Worm (Caenorhabditis elegans) whole organism, L1 larva: ENCODE measurements around the gene bkip-1.

ENCODE experiments used
- C16A3.4 ChIP-seq: fragments of 150-350 bp; optimal IDR thresholded peaks from 2 replicates; lab custom pipeline; 2014; ENCODE audit warnings: missing biosample characterization, missing genetic modification characterization
- C34B4.2 ChIP-seq: sonication (generic microtip); optimal IDR thresholded peaks from 2 replicates; lab custom pipeline; 2017; ENCODE audit warnings: mild to moderate bottlenecking, missing genetic modification characterization, missing compliant biosample characterization
- Y116A8C.19 ChIP-seq: sonication (generic microtip); optimal IDR thresholded peaks from 2 replicates; lab custom pipeline; 2016; ENCODE audit warnings: missing compliant biosample characterization, missing genetic modification characterization, borderline replicate concordance
- aha-1 ChIP-seq: fragments of 150-350 bp; optimal IDR thresholded peaks from 2 replicates; lab custom pipeline; 2014; ENCODE audit warnings: missing biosample characterization, missing genetic modification characterization
- blmp-1 ChIP-seq: fragments of 150-350 bp; optimal IDR thresholded peaks from 2 replicates; lab custom pipeline; 2014; ENCODE audit warnings: missing biosample characterization, missing genetic modification characterization
- ceh-63 ChIP-seq: fragments of 200-800 bp; sonication (Bioruptor generic); optimal IDR thresholded peaks from 2 replicates; lab custom pipeline; 2018; ENCODE audit warnings: mild to moderate bottlenecking, missing genetic modification characterization, missing compliant biosample characterization
- ceh-82 ChIP-seq, 3 experiments: fragments of 150-350 bp in 1 of 3; sonication (generic microtip) in 2 of 3; optimal IDR thresholded peaks; 2 replicates each; lab custom pipeline; 2014 to 2017; ENCODE audit warnings: missing biosample characterization in 3 of 3, missing genetic modification characterization in 3 of 3
- ceh-90 ChIP-seq: sonication (generic microtip); optimal IDR thresholded peaks from 2 replicates; lab custom pipeline; 2016; ENCODE audit warnings: missing genetic modification characterization, missing compliant biosample characterization
- dpl-1 ChIP-seq, 3 experiments: fragments of 150-350 bp in 2 of 3; sonication (generic microtip) in 1 of 3; optimal IDR thresholded peaks; 2 replicates each; lab custom pipeline; 2014 to 2017; ENCODE audit warnings: missing biosample characterization in 3 of 3, missing genetic modification characterization in 3 of 3, missing genetic modification reagents in 3 of 3
- efl-1 ChIP-seq, 4 experiments: fragments of 150-350 bp; optimal IDR thresholded peaks in 3 of 4; peaks in 1 of 4; 1 replicate in 1 of 4; 2 replicates in 3 of 4; lab custom pipeline; 2014; ENCODE audit warnings: missing biosample characterization in 2 of 4, missing genetic modification characterization in 2 of 4, missing genetic modification reagents in 2 of 4
- efl-3 ChIP-seq: fragments of 200-800 bp; sonication (Bioruptor generic); optimal IDR thresholded peaks from 2 replicates; lab custom pipeline; 2018; ENCODE audit warnings: mild to moderate bottlenecking, missing genetic modification characterization, missing compliant biosample characterization
- egl-13 ChIP-seq: sonication (generic microtip); optimal IDR thresholded peaks from 2 replicates; lab custom pipeline; 2016; ENCODE audit warnings: missing genotype, missing genetic modification reagents, missing genetic modification characterization, missing compliant biosample characterization
- egl-27 ChIP-seq, 2 experiments: fragments of 150-350 bp in 1 of 2; sonication (generic microtip); optimal IDR thresholded peaks; 3 replicates each; lab custom pipeline; 2017 to 2018; ENCODE audit warnings: missing biosample characterization in 2 of 2, missing genetic modification characterization in 2 of 2, missing genetic modification reagents in 2 of 2
- elt-2 ChIP-seq: sonication (generic microtip); optimal IDR thresholded peaks from 2 replicates; lab custom pipeline; 2016; ENCODE audit warnings: missing genetic modification characterization, mild to moderate bottlenecking, inconsistent platforms, missing compliant biosample characterization, missing genetic modification reagents
- ets-5 ChIP-seq: fragments of 200-800 bp; sonication (Bioruptor generic); IDR thresholded peaks from 2 replicates; pipeline ENCODE4 v1.3.6; 2022; ENCODE audit warnings: missing genetic modification characterization, missing compliant biosample characterization
- fkh-10 ChIP-seq: sonication (generic microtip); optimal IDR thresholded peaks from 2 replicates; lab custom pipeline; 2017; ENCODE audit warnings: missing biosample characterization, missing genetic modification reagents, missing genetic modification characterization
- fos-1 ChIP-seq: fragments of 150-350 bp; optimal IDR thresholded peaks from 2 replicates; lab custom pipeline; 2014; ENCODE audit warnings: missing biosample characterization, missing genetic modification characterization
- grh-1 ChIP-seq: fragments of 200-800 bp; sonication (Bioruptor generic); IDR thresholded peaks from 2 replicates; pipeline ENCODE4 v1.3.6; 2022; ENCODE audit warnings: missing genetic modification reagents, missing genetic modification characterization, missing compliant biosample characterization
- jun-1 ChIP-seq: fragments of 150-350 bp; optimal IDR thresholded peaks from 2 replicates; lab custom pipeline; 2014; ENCODE audit warnings: missing biosample characterization, missing genetic modification reagents, missing genetic modification characterization
- lin-13 ChIP-seq: fragments of 150-350 bp; optimal IDR thresholded peaks from 2 replicates; lab custom pipeline; 2014; ENCODE audit warnings: missing biosample characterization, missing genetic modification reagents, missing genetic modification characterization
- lin-15B ChIP-seq: fragments of 150-350 bp; sonication (generic microtip); optimal IDR thresholded peaks from 3 replicates; lab custom pipeline; 2014; ENCODE audit warnings: missing biosample characterization, missing genetic modification characterization
- lin-35 ChIP-seq, 2 experiments: fragments of 150-350 bp; optimal IDR thresholded peaks; 2 replicates each; lab custom pipeline; 2014; ENCODE audit warnings: missing biosample characterization in 2 of 2, missing genetic modification characterization in 2 of 2, missing genetic modification reagents in 2 of 2
- lin-39 ChIP-seq: fragments of 150-350 bp; optimal IDR thresholded peaks from 2 replicates; lab custom pipeline; 2014; ENCODE audit warnings: missing biosample characterization, missing genetic modification reagents, missing genetic modification characterization
- mep-1 ChIP-seq: fragments of 150-350 bp; optimal IDR thresholded peaks from 2 replicates; lab custom pipeline; 2014; ENCODE audit warnings: missing biosample characterization, missing genetic modification characterization
- nhr-19 ChIP-seq: fragments of 200-800 bp; sonication (Bioruptor generic); conservative IDR thresholded peaks from 2 replicates; pipeline ENCODE4 v1.3.6; 2022; ENCODE audit warnings: missing genetic modification characterization, missing compliant biosample characterization
- nhr-28 ChIP-seq: fragments of 150-350 bp; optimal IDR thresholded peaks from 2 replicates; lab custom pipeline; 2014; ENCODE audit warnings: missing biosample characterization, missing genetic modification characterization
- nhr-47 ChIP-seq: sonication (generic microtip); optimal IDR thresholded peaks from 2 replicates; lab custom pipeline; 2016; ENCODE audit warnings: mild to moderate bottlenecking, missing genetic modification characterization, moderate library complexity, missing compliant biosample characterization
- nhr-71 ChIP-seq: sonication (generic microtip); optimal IDR thresholded peaks from 2 replicates; lab custom pipeline; 2016; ENCODE audit warnings: mild to moderate bottlenecking, missing genetic modification characterization, moderate library complexity, missing compliant biosample characterization
- nhr-77 ChIP-seq: fragments of 150-350 bp; optimal IDR thresholded peaks from 2 replicates; lab custom pipeline; 2014; ENCODE audit warnings: missing biosample characterization, missing genetic modification characterization
- nhr-84 ChIP-seq: sonication (generic microtip); optimal IDR thresholded peaks from 2 replicates; lab custom pipeline; 2017; ENCODE audit warnings: missing biosample characterization, missing genetic modification characterization
- nhr-85 ChIP-seq: sonication (generic microtip); peaks from one replicate; lab custom pipeline; 2016; ENCODE audit warnings: missing genetic modification characterization, inconsistent platforms, missing compliant biosample characterization
- pag-3 ChIP-seq: sonication (generic microtip); optimal IDR thresholded peaks from 2 replicates; lab custom pipeline; 2017; ENCODE audit warnings: missing genetic modification characterization, mild to moderate bottlenecking, missing compliant biosample characterization, antibody characterized with exemption, borderline replicate concordance; ENCODE audit not compliant: insufficient read depth
- pax-3 ChIP-seq: fragments of 200-800 bp; sonication (Bioruptor generic); optimal IDR thresholded peaks from 2 replicates; lab custom pipeline; 2018; ENCODE audit warnings: mild to moderate bottlenecking, missing genetic modification characterization, moderate library complexity, missing compliant biosample characterization
- pqm-1 ChIP-seq: sonication (generic microtip); optimal IDR thresholded peaks from 3 replicates; lab custom pipeline; 2017; ENCODE audit warnings: missing biosample characterization, missing genetic modification characterization
- rnt-1 ChIP-seq: sonication (generic microtip); optimal IDR thresholded peaks from 2 replicates; lab custom pipeline; 2016; ENCODE audit warnings: mild to moderate bottlenecking, missing genetic modification characterization, moderate library complexity, missing compliant biosample characterization
- skn-1 ChIP-seq: fragments of 150-350 bp; optimal IDR thresholded peaks from 2 replicates; lab custom pipeline; 2014; ENCODE audit warnings: missing biosample characterization, missing genetic modification characterization
- snpc-4 ChIP-seq: fragments of 150-350 bp; optimal IDR thresholded peaks from 2 replicates; lab custom pipeline; 2014; ENCODE audit warnings: missing biosample characterization, missing genetic modification characterization
- tbx-2 ChIP-seq: sonication (generic microtip); optimal IDR thresholded peaks from 2 replicates; lab custom pipeline; 2016; ENCODE audit warnings: missing genetic modification characterization, missing compliant biosample characterization
- tlp-1 ChIP-seq: fragments of 150-350 bp; optimal IDR thresholded peaks from 2 replicates; lab custom pipeline; 2014; ENCODE audit warnings: missing biosample characterization, missing genetic modification characterization
- unc-130 ChIP-seq: fragments of 150-350 bp; optimal IDR thresholded peaks from 2 replicates; lab custom pipeline; 2017; ENCODE audit warnings: missing biosample characterization, missing genetic modification characterization, inconsistent platforms
- unc-62 ChIP-seq: fragments of 150-350 bp; optimal IDR thresholded peaks from 2 replicates; lab custom pipeline; 2014; ENCODE audit warnings: missing biosample characterization, missing genetic modification reagents, missing genetic modification characterization
- unc-86 ChIP-seq: sonication (generic microtip); optimal IDR thresholded peaks from 2 replicates; lab custom pipeline; 2016; ENCODE audit warnings: missing genetic modification characterization, missing compliant biosample characterization
- ztf-11 ChIP-seq, 2 experiments: sonication (generic microtip); optimal IDR thresholded peaks; 2 replicates each; lab custom pipeline; 2016 to 2017; ENCODE audit warnings: missing genetic modification characterization in 2 of 2, missing biosample characterization in 1 of 2, missing compliant biosample characterization in 1 of 2
- ztf-4 ChIP-seq: fragments of 150-350 bp; optimal IDR thresholded peaks from 2 replicates; lab custom pipeline; 2014; ENCODE audit warnings: missing biosample characterization, missing genetic modification characterization

Gene bkip-1

DNA sequence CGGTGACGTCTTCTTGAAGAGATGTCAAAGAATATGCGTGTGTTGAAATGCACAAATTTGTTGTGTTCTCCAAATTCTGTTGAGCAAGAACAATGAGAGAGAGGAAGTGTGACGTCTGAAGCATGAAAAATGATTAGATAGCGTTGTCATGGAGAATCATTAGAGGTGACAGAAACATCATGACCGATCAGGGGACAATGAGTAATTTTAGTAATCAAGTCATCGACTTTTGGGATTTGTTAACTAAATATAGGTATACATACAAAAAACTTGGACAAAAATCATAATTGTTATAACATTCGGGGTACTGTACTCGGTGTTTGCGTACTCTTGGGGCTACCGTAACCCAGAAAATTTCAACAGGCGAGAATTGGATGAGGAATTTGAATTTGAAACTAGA is 48.9 kb upstream of the bkip-1 start, which contains the start of gene daf-5:
Gene daf-5 (minus strand): TSS at position 101 of the 400 bp plus-strand sequence.
- no peak for TF ChIP-seq nhr-77 (tag; lab: Kevin White, UChicago)
- TF ChIP-seq snpc-4 (tag; lab: Kevin White, UChicago): no peak
- TF ChIP-seq nhr-71: peak; percentile 15

DNA sequence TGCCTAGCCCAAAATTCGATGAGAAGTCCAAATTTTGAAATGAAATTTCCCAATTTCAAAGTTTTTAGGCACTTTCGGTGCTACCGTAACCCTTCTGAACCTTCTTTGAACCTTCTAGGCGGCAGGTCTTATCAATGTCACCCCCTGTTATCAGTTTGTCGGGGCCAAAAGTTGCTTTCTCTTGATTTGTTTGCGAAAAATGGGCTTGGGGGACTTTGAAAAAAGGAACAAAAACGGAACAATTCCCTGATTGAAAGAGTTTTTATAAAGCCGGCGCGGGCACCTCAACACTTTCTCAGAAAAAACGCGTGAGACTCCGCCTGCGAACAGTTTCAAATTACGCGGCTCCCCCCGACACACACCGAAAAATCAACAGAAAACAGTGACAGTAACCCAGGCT is 47.9 kb upstream of the bkip-1 start:
- TF ChIP-seq lin-35 (GFP tag; optimal IDR thresholded peaks at IDR 0.05; lab: Kevin White, UChicago) (no peak), ceh-90 (tag; lab: Kevin White, UChicago) (no peak), efl-1 (optimal IDR thresholded peaks at IDR 0.05; lab: Kevin White, UChicago) (no peak), efl-1 (GFP tag; optimal IDR thresholded peaks at IDR 0.05 in 1 of 2; lab: Kevin White, UChicago) (no peak), dpl-1 (GFP tag; optimal IDR thresholded peaks at IDR 0.05; lab: Kevin White, UChicago) (no peak), aha-1 (tag; lab: Kevin White, UChicago) (no peak), elt-2 (tag; lab: Kevin White, UChicago) (peak; percentile 50), snpc-4 (tag; lab: Kevin White, UChicago) (no peak)

DNA sequence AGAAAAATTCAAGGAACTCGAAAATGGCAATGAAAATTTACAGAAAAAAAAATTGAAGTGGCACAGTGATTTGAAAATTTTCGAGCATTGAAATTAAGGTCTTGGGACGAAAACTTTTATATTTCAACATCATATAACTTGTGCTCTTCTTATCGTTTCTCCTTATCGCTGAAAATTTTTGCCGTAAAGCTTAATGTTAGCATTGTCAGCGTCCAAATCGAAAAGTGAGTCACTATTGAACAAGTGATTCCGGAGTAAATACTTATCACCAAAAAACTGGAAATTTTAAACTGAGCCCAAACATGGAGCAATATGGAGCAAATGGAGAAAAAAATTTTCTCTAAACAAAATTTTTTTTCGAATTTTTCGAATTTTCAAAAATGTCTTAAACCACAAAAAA is 45.3 kb upstream of the bkip-1 start:
- TF ChIP-seq efl-1 (optimal IDR thresholded peaks at IDR 0.05; lab: Kevin White, UChicago) (no peak), efl-1 (GFP tag; optimal IDR thresholded peaks at IDR 0.05 in 1 of 2; lab: Kevin White, UChicago) (peak in 1 of 2 experiments; percentile 83), elt-2 (tag; lab: Kevin White, UChicago) (peak; percentile 69), tbx-2 (tag; lab: Kevin White, UChicago) (no peak)

DNA sequence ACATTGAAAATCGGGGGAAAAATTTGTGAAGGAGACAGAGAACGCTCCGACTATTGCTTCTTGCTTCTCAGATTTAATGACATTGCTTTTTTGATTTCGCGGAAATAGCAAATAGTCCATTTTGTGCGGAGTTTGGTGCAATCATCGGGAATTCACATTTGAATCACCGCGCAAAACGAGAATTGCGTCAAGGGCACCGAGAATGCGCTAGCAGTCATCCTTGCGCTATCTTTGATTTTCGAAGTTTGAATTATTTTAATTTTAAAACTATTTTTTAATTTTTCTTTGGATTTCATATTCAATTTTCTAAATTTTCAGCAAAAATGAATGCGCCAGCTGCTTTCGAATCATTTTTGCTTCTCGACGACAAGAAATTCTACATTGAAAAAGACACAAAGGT is 41.3 kb upstream of the bkip-1 start, which contains the start of gene rpb-11:
Gene rpb-11 (plus strand): TSS at position 319 of the 400 bp plus-strand sequence.
- peak in 1 of 2 experiments; percentile 88 for TF ChIP-seq ztf-11 (tag; optimal IDR thresholded peaks at IDR 0.05; lab: Kevin White, UChicago)
- TF ChIP-seq pag-3: no peak
- peak; percentile 55 for TF ChIP-seq aha-1 (tag; lab: Kevin White, UChicago)
- TF ChIP-seq C34B4.2 (tag; lab: Kevin White, UChicago): peak; percentile 69
- no peak for TF ChIP-seq nhr-84 (tag; lab: Kevin White, UChicago)
- TF ChIP-seq pqm-1 (tag; lab: Kevin White, UChicago): no peak
- no peak for TF ChIP-seq nhr-28 (tag; lab: Kevin White, UChicago)
- TF ChIP-seq ceh-82 (tag; optimal IDR thresholded peaks at IDR 0.05; lab: Kevin White, UChicago): peak; percentile 96
- peak; percentile 96 for TF ChIP-seq unc-130
- TF ChIP-seq fos-1 (tag; lab: Kevin White, UChicago): peak; percentile 82
- TF ChIP-seq tbx-2 (tag; lab: Kevin White, UChicago): peak; percentile 97
- TF ChIP-seq unc-62 (GFP tag; lab: Kevin White, UChicago): peak; percentile 16
- TF ChIP-seq ceh-63 (GFP tag; lab: Kevin White, UChicago): no peak
- TF ChIP-seq fkh-10 (GFP tag; lab: Kevin White, UChicago): peak; percentile 64
- peak; percentile 95 for TF ChIP-seq lin-13 (GFP tag; lab: Kevin White, UChicago)
- peak; percentile 98 for TF ChIP-seq lin-39 (tag; lab: Kevin White, UChicago)
- TF ChIP-seq ets-5 (GFP tag; lab: Robert Waterston, UW): no peak
- TF ChIP-seq nhr-85 (tag; lab: Kevin White, UChicago): peak; percentile 96
- peak in 1 of 2 experiments; percentile 22 for TF ChIP-seq egl-27 (tag; optimal IDR thresholded peaks at IDR 0.05; lab: Kevin White, UChicago)
- peak; percentile 98 for TF ChIP-seq C16A3.4
- peak; percentile 99 for TF ChIP-seq dpl-1 (GFP tag; optimal IDR thresholded peaks at IDR 0.05; lab: Kevin White, UChicago)
- peak; percentile 96 for TF ChIP-seq nhr-19 (GFP tag; lab: Robert Waterston, UW)
- peak; percentile 98 for TF ChIP-seq nhr-47
- TF ChIP-seq blmp-1 (tag; lab: Kevin White, UChicago): peak; percentile 74
- peak; percentile 94 for TF ChIP-seq grh-1 (GFP tag; lab: Robert Waterston, UW)
- peak; percentile 67 for TF ChIP-seq efl-3 (GFP tag; lab: Kevin White, UChicago)
- peak; percentile 90 for TF ChIP-seq lin-15B (tag; lab: Kevin White, UChicago)
- peak; percentile 94 for TF ChIP-seq unc-86 (tag; lab: Kevin White, UChicago)
- peak; percentile 99 to 100 for TF ChIP-seq lin-35 (GFP tag; optimal IDR thresholded peaks at IDR 0.05; lab: Kevin White, UChicago)
- peak; percentile 89 for TF ChIP-seq pax-3 (tag; lab: Kevin White, UChicago)
- peak; percentile 90 for TF ChIP-seq skn-1
- TF ChIP-seq egl-13 (tag; lab: Kevin White, UChicago): peak; percentile 89
- peak; percentile 90 for TF ChIP-seq jun-1 (tag; lab: Kevin White, UChicago)
- peak; percentile 94 for TF ChIP-seq ztf-4 (tag; lab: Kevin White, UChicago)
- peak; percentile 95 to 99 for TF ChIP-seq efl-1 (optimal IDR thresholded peaks at IDR 0.05; lab: Kevin White, UChicago)
- TF ChIP-seq efl-1 (GFP tag; optimal IDR thresholded peaks at IDR 0.05 in 1 of 2; lab: Kevin White, UChicago): peak; percentile 99 to 100
- TF ChIP-seq tlp-1 (tag; lab: Kevin White, UChicago): no peak
- no peak for TF ChIP-seq Y116A8C.19
- peak; percentile 99 for TF ChIP-seq mep-1 (tag; lab: Kevin White, UChicago)
- peak; percentile 97 for TF ChIP-seq rnt-1 (tag; lab: Kevin White, UChicago)
